Fruit fly (Drosophila melanogaster) whole organism, embryonic: ENCODE results near the gene nAChRalpha5.

ENCODE experiments used
- Awh ChIP-seq: fragments of 200-800 bp; sonication (Bioruptor generic); IDR thresholded peaks from 2 replicates; pipeline ENCODE4, ENCODE4 v1.3.6; 2022; ENCODE audit warnings: missing biosample characterization, missing genetic modification characterization
- Blimp-1 ChIP-seq: fragments of 200-800 bp; sonication (Bioruptor generic); optimal IDR thresholded peaks from 3 replicates; lab custom pipeline; 2018; ENCODE audit warnings: missing biosample characterization, missing genetic modification characterization, mild to moderate bottlenecking, moderate library complexity, missing genetic modification reagents
- CG11398 ChIP-seq: fragments of 200-800 bp; sonication (Bioruptor generic); optimal IDR thresholded peaks from 2 replicates; lab custom pipeline; 2016; ENCODE audit warnings: missing biosample characterization, missing genetic modification characterization
- CG12071 ChIP-seq: fragments of 200-800 bp; sonication (Bioruptor generic); optimal IDR thresholded peaks from 3 replicates; lab custom pipeline; 2018; ENCODE audit warnings: missing biosample characterization, mild to moderate bottlenecking, missing genetic modification characterization
- CG12104 ChIP-seq: fragments of 200-800 bp; sonication (Bioruptor generic); optimal IDR thresholded peaks from 3 replicates; lab custom pipeline; 2016; ENCODE audit warnings: missing biosample characterization, missing genetic modification characterization
- CG12155 ChIP-seq: fragments of 200-800 bp; sonication (Bioruptor generic); optimal IDR thresholded peaks from 3 replicates; lab custom pipeline; 2016; ENCODE audit warnings: missing biosample characterization, missing genetic modification characterization
- CG12219 ChIP-seq: fragments of 200-800 bp; sonication (Bioruptor generic); optimal IDR thresholded peaks from 3 replicates; lab custom pipeline; 2018; ENCODE audit warnings: missing biosample characterization, mild to moderate bottlenecking, missing genetic modification characterization
- CG16779 ChIP-seq: fragments of 200-800 bp; sonication (Bioruptor generic); IDR thresholded peaks from 2 replicates; pipeline ENCODE4 v1.3.6; 2022; ENCODE audit warnings: missing biosample characterization, missing genetic modification characterization
- CG16813 ChIP-seq: fragments of 200-800 bp; sonication (Bioruptor generic); IDR thresholded peaks from 3 replicates; pipeline ENCODE4 v1.3.6; 2022; ENCODE audit warnings: missing biosample characterization, missing genetic modification characterization; ENCODE audit not compliant: partially characterized antibody
- CG18262 ChIP-seq: fragments of 200-800 bp; optimal IDR thresholded peaks from 3 replicates; lab custom pipeline; 2019; ENCODE audit warnings: missing biosample characterization, mild to moderate bottlenecking, missing genetic modification characterization, moderate library complexity
- CG2202 ChIP-seq: fragments of 200-800 bp; sonication (Bioruptor generic); optimal IDR thresholded peaks from 2 replicates; lab custom pipeline; 2018; ENCODE audit warnings: missing biosample characterization, mild to moderate bottlenecking, missing genetic modification characterization
- CG31365 ChIP-seq: fragments of 200-800 bp; sonication (Bioruptor generic); optimal IDR thresholded peaks from 2 replicates; lab custom pipeline; 2018; ENCODE audit warnings: missing biosample characterization, mild to moderate bottlenecking, missing genetic modification characterization
- CG3847 ChIP-seq: fragments of 200-800 bp; sonication (Bioruptor generic); IDR thresholded peaks from 2 replicates; pipeline ENCODE4 v1.3.6; 2022; ENCODE audit warnings: missing biosample characterization, missing genetic modification characterization
- CG4424 ChIP-seq: fragments of 200-800 bp; sonication (Bioruptor generic); optimal IDR thresholded peaks from 3 replicates; lab custom pipeline; 2016; ENCODE audit warnings: missing biosample characterization, missing genetic modification characterization
- CG4617 ChIP-seq: fragments of 200-800 bp; sonication (Bioruptor generic); optimal IDR thresholded peaks from 3 replicates; lab custom pipeline; 2016; ENCODE audit warnings: missing biosample characterization, missing genetic modification characterization, borderline replicate concordance
- CG6254 ChIP-seq: fragments of 200-800 bp; sonication (Bioruptor generic); optimal IDR thresholded peaks from 3 replicates; lab custom pipeline; 2017; ENCODE audit warnings: mild to moderate bottlenecking, missing biosample characterization, missing genetic modification reagents, missing genetic modification characterization
- CG6654 ChIP-seq: fragments of 200-800 bp; sonication (Bioruptor generic); optimal IDR thresholded peaks from 2 replicates; lab custom pipeline; 2017; ENCODE audit warnings: missing biosample characterization, mild to moderate bottlenecking, missing genetic modification characterization
- CG7556 ChIP-seq: fragments of 200-800 bp; sonication (Bioruptor generic); optimal IDR thresholded peaks from 2 replicates; lab custom pipeline; 2017; ENCODE audit warnings: missing biosample characterization, mild to moderate bottlenecking, missing genetic modification characterization
- CG7987 ChIP-seq: fragments of 200-800 bp; sonication (Bioruptor generic); optimal IDR thresholded peaks from 2 replicates; lab custom pipeline; 2018; ENCODE audit warnings: missing biosample characterization, mild to moderate bottlenecking, missing genetic modification characterization, moderate library complexity
- CG9437 ChIP-seq: fragments of 200-800 bp; sonication (Bioruptor generic); optimal IDR thresholded peaks from 2 replicates; lab custom pipeline; 2018; ENCODE audit warnings: missing biosample characterization, mild to moderate bottlenecking, missing genetic modification characterization
- CoRest ChIP-seq: fragments of 200-800 bp; sonication (Bioruptor generic); optimal IDR thresholded peaks from 3 replicates; lab custom pipeline; 2018; ENCODE audit warnings: missing biosample characterization, mild to moderate bottlenecking, missing genetic modification characterization, moderate library complexity
- HHEX ChIP-seq: fragments of 200-800 bp; sonication (Bioruptor generic); optimal IDR thresholded peaks from 3 replicates; lab custom pipeline; 2017; ENCODE audit warnings: missing biosample characterization, mild to moderate bottlenecking, missing genetic modification characterization, missing genetic modification reagents
- Meics ChIP-seq: fragments of 200-800 bp; sonication (Bioruptor generic); optimal IDR thresholded peaks from 2 replicates; lab custom pipeline; 2017; ENCODE audit warnings: missing biosample characterization, mild to moderate bottlenecking, missing genetic modification characterization
- Nf-YC ChIP-seq: fragments of 200-800 bp; optimal IDR thresholded peaks from 3 replicates; lab custom pipeline; 2019; ENCODE audit warnings: missing biosample characterization, mild to moderate bottlenecking, missing genetic modification characterization, moderate library complexity
- Oaz ChIP-seq: fragments of 200-800 bp; sonication (Bioruptor generic); IDR thresholded peaks from 2 replicates; pipeline ENCODE4 v1.3.6; 2022; ENCODE audit warnings: missing biosample characterization, missing genetic modification characterization
- Optix ChIP-seq: fragments of 200-800 bp; sonication (Bioruptor generic); IDR thresholded peaks from 3 replicates; pipeline ENCODE4 v1.3.6; 2022; ENCODE audit warnings: missing biosample characterization, missing genetic modification characterization
- Pdp1 ChIP-seq, 2 experiments: fragments of 200-800 bp; sonication (Bioruptor generic); optimal IDR thresholded peaks; 3 replicates each; lab custom pipeline; 2016; ENCODE audit warnings: missing biosample characterization in 2 of 2, missing genetic modification characterization in 2 of 2, mild to moderate bottlenecking in 1 of 2, moderate library complexity in 1 of 2
- Sry-δ ChIP-seq: fragments of 200-800 bp; sonication (Bioruptor generic); optimal IDR thresholded peaks from 2 replicates; lab custom pipeline; 2016; ENCODE audit warnings: missing biosample characterization, missing genetic modification characterization
- ac ChIP-seq: fragments of 200-800 bp; sonication (Bioruptor generic); optimal IDR thresholded peaks from 3 replicates; lab custom pipeline; 2017; ENCODE audit warnings: missing biosample characterization, mild to moderate bottlenecking, missing genetic modification characterization
- amos ChIP-seq: fragments of 200-800 bp; sonication (Bioruptor generic); IDR thresholded peaks from 2 replicates; pipeline ENCODE4 v1.3.6; 2022; ENCODE audit warnings: missing biosample characterization, missing genetic modification characterization; ENCODE audit not compliant: partially characterized antibody
- ap ChIP-seq: fragments of 200-800 bp; sonication (Bioruptor generic); IDR thresholded peaks from 2 replicates; pipeline ENCODE4 v1.3.6; 2022; ENCODE audit warnings: missing biosample characterization, missing genetic modification characterization
- bcd ChIP-seq: fragments of 200-800 bp; sonication (Bioruptor generic); optimal IDR thresholded peaks from 2 replicates; lab custom pipeline; 2017; ENCODE audit warnings: missing biosample characterization, mild to moderate bottlenecking, missing genetic modification characterization
- chn ChIP-seq: fragments of 200-800 bp; sonication (Bioruptor generic); optimal IDR thresholded peaks from 2 replicates; lab custom pipeline; 2016; ENCODE audit warnings: missing biosample characterization, missing genetic modification characterization
- disco-r ChIP-seq: fragments of 200-800 bp; sonication (Bioruptor generic); optimal IDR thresholded peaks from 2 replicates; lab custom pipeline; 2016; ENCODE audit warnings: missing biosample characterization, missing genetic modification characterization
- exex ChIP-seq: fragments of 200-800 bp; sonication (Bioruptor generic); optimal IDR thresholded peaks from 4 replicates; lab custom pipeline; 2018; ENCODE audit warnings: missing biosample characterization, mild to moderate bottlenecking, missing genetic modification characterization, moderate library complexity
- fru ChIP-seq: fragments of >200 bp; optimal IDR thresholded peaks from 2 replicates; lab custom pipeline; 2017
- h ChIP-seq: fragments of >200 bp; optimal IDR thresholded peaks from 2 replicates; lab custom pipeline; 2017
- knrl ChIP-seq: fragments of 200-800 bp; sonication (Bioruptor generic); IDR thresholded peaks from 3 replicates; pipeline ENCODE4 v1.3.6; 2022; ENCODE audit warnings: missing biosample characterization, missing genetic modification characterization; ENCODE audit not compliant: partially characterized antibody
- lab ChIP-seq: fragments of 200-800 bp; sonication (Bioruptor generic); optimal IDR thresholded peaks from 3 replicates; lab custom pipeline; 2017; ENCODE audit warnings: missing biosample characterization, missing genetic modification characterization, mild to moderate bottlenecking, moderate library complexity, missing genetic modification reagents
- luna ChIP-seq: fragments of 200-800 bp; sonication (Bioruptor generic); optimal IDR thresholded peaks from 2 replicates; lab custom pipeline; 2016; ENCODE audit warnings: missing biosample characterization, missing genetic modification characterization
- pros ChIP-seq: fragments of 200-800 bp; sonication (Bioruptor generic); optimal IDR thresholded peaks from 3 replicates; lab custom pipeline; 2019; ENCODE audit warnings: missing biosample characterization, mild to moderate bottlenecking, missing genetic modification characterization, moderate library complexity
- pum ChIP-seq: fragments of 200-800 bp; sonication (Bioruptor generic); optimal IDR thresholded peaks from 2 replicates; lab custom pipeline; 2016; ENCODE audit warnings: missing biosample characterization, missing genetic modification characterization
- schlank ChIP-seq: fragments of 200-800 bp; sonication (Bioruptor generic); optimal IDR thresholded peaks from 2 replicates; lab custom pipeline; 2018; ENCODE audit warnings: missing biosample characterization, mild to moderate bottlenecking, missing genetic modification characterization
- scrt ChIP-seq: fragments of 200-800 bp; sonication (Bioruptor generic); optimal IDR thresholded peaks from 2 replicates; lab custom pipeline; 2018; ENCODE audit warnings: missing biosample characterization, mild to moderate bottlenecking, missing genetic modification characterization, moderate library complexity
- slou ChIP-seq: fragments of 200-800 bp; sonication (Bioruptor generic); optimal IDR thresholded peaks from 3 replicates; lab custom pipeline; 2016; ENCODE audit warnings: missing biosample characterization, missing genetic modification characterization
- slp2 ChIP-seq: fragments of 200-800 bp; sonication (Bioruptor generic); optimal IDR thresholded peaks from 2 replicates; lab custom pipeline; 2016; ENCODE audit warnings: missing biosample characterization, missing genetic modification characterization
- sna ChIP-seq: fragments of 200-800 bp; sonication (Bioruptor generic); IDR thresholded peaks from 2 replicates; pipeline ENCODE4 v1.3.6; 2022; ENCODE audit warnings: missing biosample characterization, missing genetic modification characterization; ENCODE audit not compliant: partially characterized antibody
- ssp ChIP-seq: fragments of 200-800 bp; sonication (Bioruptor generic); IDR thresholded peaks from 2 replicates; pipeline ENCODE4 v1.3.6; 2022; ENCODE audit warnings: missing biosample characterization, missing genetic modification characterization
- tin ChIP-seq: fragments of 200-800 bp; sonication (Bioruptor generic); optimal IDR thresholded peaks from 3 replicates; lab custom pipeline; 2016; ENCODE audit warnings: missing biosample characterization, missing genetic modification characterization
- tna ChIP-seq: fragments of 200-800 bp; sonication (Bioruptor generic); IDR thresholded peaks from 2 replicates; pipeline ENCODE4 v1.3.6; 2022; ENCODE audit warnings: missing biosample characterization, missing genetic modification characterization; ENCODE audit not compliant: partially characterized antibody
- yki ChIP-seq: fragments of >200 bp; optimal IDR thresholded peaks from 3 replicates; lab custom pipeline; 2018

nAChRalpha5 gene

DNA sequence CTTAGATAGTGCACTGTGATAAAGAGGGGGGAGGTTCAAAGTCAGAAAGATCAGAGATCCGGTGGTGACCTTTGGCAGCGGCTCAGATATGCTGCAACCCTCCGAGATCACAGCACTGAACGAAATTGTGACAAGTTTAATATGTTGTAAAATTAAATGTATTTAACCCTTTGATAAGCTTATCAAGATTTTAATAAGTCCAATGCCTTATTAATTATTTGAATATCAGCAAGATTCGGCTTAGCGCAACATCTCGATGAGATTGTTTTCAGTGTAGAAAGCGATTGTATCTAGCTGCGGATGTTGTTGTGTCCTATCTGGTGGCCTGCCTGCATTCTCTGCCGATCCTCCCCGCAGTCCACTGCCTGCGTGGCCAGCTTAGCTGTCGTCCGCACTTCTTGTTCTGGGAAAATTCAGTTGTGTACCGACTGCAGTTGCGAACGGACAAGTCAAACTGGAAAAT, 7.2 kb downstream of the nAChRalpha5 start, which contains the start of gene NimC4 (continued):
- no peak for TF ChIP-seq yki (lab: Kevin White, UChicago)
- peak; percentile 20 for TF ChIP-seq pros (GFP tag; lab: Kevin White, UChicago)
- TF ChIP-seq CG12219 (GFP tag; lab: Kevin White, UChicago) = peak; percentile 67
- no peak for TF ChIP-seq amos (GFP tag; lab: Robert Waterston, UW)
- peak; percentile 85 for TF ChIP-seq tin
- TF ChIP-seq CG16779 = no peak
- no peak for TF ChIP-seq Meics (GFP tag; lab: Kevin White, UChicago)
- peak; percentile 84 for TF ChIP-seq CG2202 (tag; lab: Kevin White, UChicago)
- TF ChIP-seq CG12155 = peak; percentile 65
- TF ChIP-seq CG4424 (GFP tag; lab: Kevin White, UChicago) = peak; percentile 84
- TF ChIP-seq CG7987 = no peak
- TF ChIP-seq CG7556 (GFP tag; lab: Kevin White, UChicago) = peak; percentile 73
- TF ChIP-seq fru = no peak
- TF ChIP-seq knrl (GFP tag; lab: Robert Waterston, UW) = no peak
- peak; percentile 66 for TF ChIP-seq CoRest
- TF ChIP-seq ac (GFP tag; lab: Kevin White, UChicago) = peak; percentile 98
- TF ChIP-seq CG6654 = no peak
- no peak for TF ChIP-seq sna (GFP tag; lab: Robert Waterston, UW)
- peak; percentile 63 for TF ChIP-seq CG11398 (GFP tag; lab: Kevin White, UChicago)
- TF ChIP-seq CG31365 (tag; lab: Kevin White, UChicago) = no peak
- TF ChIP-seq Optix (GFP tag; lab: Robert Waterston, UW) = peak; percentile 69; the same call in 1 of the 3 replicates
- no peak for TF ChIP-seq h (lab: Kevin White, UChicago)
- peak; percentile 54 for TF ChIP-seq Blimp-1 (GFP tag; lab: Kevin White, UChicago)
- peak; percentile 12 for TF ChIP-seq HHEX (GFP tag; lab: Kevin White, UChicago)
- TF ChIP-seq schlank (tag; lab: Kevin White, UChicago) = no peak
- TF ChIP-seq exex (tag; lab: Kevin White, UChicago) = no peak
- TF ChIP-seq Sry-δ (GFP tag; lab: Kevin White, UChicago) = no peak
- peak; percentile 93 for TF ChIP-seq CG18262
- TF ChIP-seq slp2 (GFP tag; lab: Kevin White, UChicago) = peak; percentile 76
- TF ChIP-seq scrt (GFP tag; lab: Kevin White, UChicago) = no peak
- TF ChIP-seq luna (GFP tag; lab: Kevin White, UChicago) = no peak
- peak; percentile 87 for TF ChIP-seq chn (GFP tag; lab: Kevin White, UChicago)
- peak; percentile 62 for TF ChIP-seq bcd (GFP tag; lab: Kevin White, UChicago)
- no peak for TF ChIP-seq tna (GFP tag; lab: Robert Waterston, UW)
- TF ChIP-seq CG9437 (GFP tag; lab: Kevin White, UChicago) = peak; percentile 5
- TF ChIP-seq slou (GFP tag; lab: Kevin White, UChicago) = peak; percentile 35
- no peak for TF ChIP-seq CG12071 (GFP tag; lab: Kevin White, UChicago)
- TF ChIP-seq CG16813 (GFP tag; lab: Robert Waterston, UW) = no peak
- peak; percentile 41; the same call in 1 of the 2 replicates for TF ChIP-seq ap (GFP tag; lab: Robert Waterston, UW)
- TF ChIP-seq CG12104 (GFP tag; lab: Kevin White, UChicago) = peak; percentile 58
- peak; percentile 35 for TF ChIP-seq CG4617 (GFP tag; lab: Kevin White, UChicago)
- TF ChIP-seq Awh (GFP tag; lab: Robert Waterston, UW) = peak; percentile 49; the same call in 1 of the 2 replicates
- TF ChIP-seq Nf-YC = no peak
- peak; percentile 74 for TF ChIP-seq CG6254 (GFP tag; lab: Kevin White, UChicago)
- peak; percentile 74 to 83 for TF ChIP-seq Pdp1 (GFP tag; optimal IDR thresholded peaks at IDR 0.05; lab: Kevin White, UChicago)
- TF ChIP-seq pum = peak; percentile 84
- no peak for TF ChIP-seq CG3847 (GFP tag; lab: Robert Waterston, UW)
- TF ChIP-seq Oaz (GFP tag; lab: Robert Waterston, UW) = no peak
- peak; percentile 41; the same call in 1 of the 2 replicates for TF ChIP-seq ssp
- no peak for TF ChIP-seq lab (GFP tag; lab: Kevin White, UChicago)
- peak; percentile 59 for TF ChIP-seq disco-r (GFP tag; lab: Kevin White, UChicago)
